Fruit fly (Drosophila melanogaster) whole organism, adult: ENCODE data around the gene CG10298.

Experiments used
- CG11617 ChIP-seq: fragments of 200-800 bp; sonication (Bioruptor generic); optimal IDR thresholded peaks from 2 replicates; lab custom pipeline; 2017; ENCODE audit warnings: mild to moderate bottlenecking, missing biosample characterization, missing genetic modification reagents, missing genetic modification characterization
- CG12768 ChIP-seq: fragments of 200-800 bp; sonication (Bioruptor generic); optimal IDR thresholded peaks from 2 replicates; lab custom pipeline; 2017; ENCODE audit warnings: missing biosample characterization, missing genetic modification characterization, mild to moderate bottlenecking, moderate library complexity, missing genetic modification reagents
- CG1620 ChIP-seq: fragments of 200-800 bp; sonication (Bioruptor generic); optimal IDR thresholded peaks from 2 replicates; lab custom pipeline; 2016; ENCODE audit warnings: missing biosample characterization, missing genetic modification characterization
- CG33017 ChIP-seq: fragments of 200-800 bp; sonication (Bioruptor generic); optimal IDR thresholded peaks from 2 replicates; lab custom pipeline; 2018; ENCODE audit warnings: missing biosample characterization, mild to moderate bottlenecking, missing genetic modification characterization, moderate library complexity
- CG7101 ChIP-seq: fragments of 200-800 bp; sonication (Bioruptor generic); optimal IDR thresholded peaks from 2 replicates; lab custom pipeline; 2018; ENCODE audit warnings: missing biosample characterization, mild to moderate bottlenecking, missing genetic modification characterization, moderate library complexity
- Mnt ChIP-seq: fragments of 200-800 bp; sonication (Bioruptor generic); optimal IDR thresholded peaks from 2 replicates; lab custom pipeline; 2016; ENCODE audit warnings: missing biosample characterization, mild to moderate bottlenecking, missing genetic modification characterization
- bab1 ChIP-seq: fragments of 200-800 bp; sonication (Bioruptor generic); optimal IDR thresholded peaks from 3 replicates; lab custom pipeline; 2019; ENCODE audit warnings: missing biosample characterization, mild to moderate bottlenecking, missing genetic modification characterization, moderate library complexity
- kay ChIP-seq: fragments of 200-800 bp; sonication (Bioruptor generic); peaks from one replicate; lab custom pipeline; 2016; ENCODE audit warnings: missing biosample characterization, missing genetic modification characterization, borderline replicate concordance
- ovo ChIP-seq: fragments of 200-800 bp; sonication (Bioruptor generic); optimal IDR thresholded peaks from 2 replicates; lab custom pipeline; 2016; ENCODE audit warnings: missing biosample characterization, missing genetic modification characterization
- pad ChIP-seq: fragments of 200-800 bp; sonication (Bioruptor generic); optimal IDR thresholded peaks from 3 replicates; lab custom pipeline; 2017; ENCODE audit warnings: missing biosample characterization, missing genetic modification characterization, mild to moderate bottlenecking, moderate library complexity, missing genetic modification reagents
- toe ChIP-seq: fragments of 200-800 bp; sonication (Bioruptor generic); optimal IDR thresholded peaks from 2 replicates; lab custom pipeline; 2016; ENCODE audit warnings: missing biosample characterization, missing genetic modification characterization

dm6 chr3R:6388414-6388830, 45.6 kb downstream of the CG10298 start:
- TF ChIP-seq ovo (GFP tag; lab: Kevin White, UChicago) = no peak
- TF ChIP-seq Mnt (GFP tag; lab: Kevin White, UChicago) = no peak
- TF ChIP-seq CG7101 = no peak
- TF ChIP-seq pad (GFP tag; lab: Kevin White, UChicago) = no peak
- no peak for TF ChIP-seq CG33017
- TF ChIP-seq CG12768 = no peak
- TF ChIP-seq toe (GFP tag; lab: Kevin White, UChicago) = no peak
- no peak for TF ChIP-seq CG1620 (GFP tag; lab: Kevin White, UChicago)
- no peak for TF ChIP-seq CG11617 (GFP tag; lab: Kevin White, UChicago)
- peak; percentile 0 for TF ChIP-seq bab1 (GFP tag; lab: Kevin White, UChicago)
- TF ChIP-seq kay (GFP tag; lab: Kevin White, UChicago) = peak; percentile 91
